Fruit fly (Drosophila melanogaster): ENCODE measurements around the gene dod.
A peak's percentile ranks its signal among the peaks of the same experiment; 100 is the strongest.

dod gene

DNA sequence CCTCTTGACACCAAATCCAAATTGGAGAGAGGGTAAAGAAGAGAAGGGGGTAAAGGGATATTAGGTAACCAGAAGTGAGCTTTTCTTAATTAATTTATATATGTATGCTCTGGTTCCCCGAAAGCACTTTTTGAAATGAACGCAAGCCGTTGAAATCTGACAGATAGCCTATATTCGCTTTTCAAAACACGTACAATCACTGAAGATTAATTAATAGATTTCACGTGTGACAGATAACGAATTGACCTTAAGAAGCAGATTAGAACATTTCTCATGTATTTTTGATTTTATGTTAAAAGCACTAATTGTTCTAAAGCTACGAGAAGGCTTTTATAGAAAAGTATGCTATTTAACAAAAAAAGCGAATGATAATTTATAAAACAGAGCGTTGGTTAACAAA is 8.1 kb upstream of the dod start:
- no peak for TF ChIP-seq Hnf4 (GFP tag; optimal IDR thresholded peaks at IDR 0.05)
- no peak for TF ChIP-seq ey (GFP tag; optimal IDR thresholded peaks at IDR 0.05)
- TF ChIP-seq CG9705 (GFP tag; optimal IDR thresholded peaks at IDR 0.05), result no peak
- no peak for TF ChIP-seq tai (GFP tag; optimal IDR thresholded peaks at IDR 0.05)
- no peak for TF ChIP-seq Dfd (GFP tag; optimal IDR thresholded peaks at IDR 0.05)
- no peak for TF ChIP-seq CG32264 (GFP tag; optimal IDR thresholded peaks at IDR 0.05)
- TF ChIP-seq br (GFP tag; optimal IDR thresholded peaks at IDR 0.05), result no peak
- TF ChIP-seq fru (GFP tag; optimal IDR thresholded peaks at IDR 0.05), result no peak
- TF ChIP-seq jim (GFP tag; optimal IDR thresholded peaks at IDR 0.05), result no peak
- no peak for TF ChIP-seq rgr (GFP tag; optimal IDR thresholded peaks at IDR 0.05)
- TF ChIP-seq sv (GFP tag; optimal IDR thresholded peaks at IDR 0.05), result no peak
- no peak for TF ChIP-seq N (GFP tag; optimal IDR thresholded peaks at IDR 0.05)
- no peak for TF ChIP-seq Jra (GFP tag; optimal IDR thresholded peaks at IDR 0.05)
- no peak for TF ChIP-seq Hr78 (GFP tag; optimal IDR thresholded peaks at IDR 0.05)
- TF ChIP-seq h (GFP tag; optimal IDR thresholded peaks at IDR 0.05), result no peak

- TF ChIP-seq brk (GFP tag; optimal IDR thresholded peaks at IDR 0.05) (no peak), CrebA (GFP tag; optimal IDR thresholded peaks at IDR 0.05; ENCODE audit: borderline replicate concordance) (no peak), sv (GFP tag; optimal IDR thresholded peaks at IDR 0.05) (no peak), Rel (GFP tag; optimal IDR thresholded peaks at IDR 0.05) (no peak), Rel (tag; optimal IDR thresholded peaks at IDR 0.05) (no peak), dsf (GFP tag; optimal IDR thresholded peaks at IDR 0.05; ENCODE audit: borderline replicate concordance) (no peak)
These were observed 7.0 kb upstream of the dod start for dm6 chrX:21338153-21338552.

- TF ChIP-seq woc (GFP tag; optimal IDR thresholded peaks at IDR 0.05), result peak; percentile 80
- peak; percentile 15 for TF ChIP-seq Rel (GFP tag; optimal IDR thresholded peaks at IDR 0.05)
- TF ChIP-seq Rel (tag; optimal IDR thresholded peaks at IDR 0.05), result peak; percentile 88
- TF ChIP-seq OdsH (GFP tag; optimal IDR thresholded peaks at IDR 0.05), result peak; percentile 72
- peak; percentile 46 for TF ChIP-seq dsf (GFP tag; optimal IDR thresholded peaks at IDR 0.05; ENCODE audit: borderline replicate concordance)
- peak; percentile 13 for TF ChIP-seq Dif (GFP tag; optimal IDR thresholded peaks at IDR 0.05; ENCODE audit: partially characterized antibody)
- TF ChIP-seq psq (GFP tag; optimal IDR thresholded peaks at IDR 0.05), result peak; percentile 67
- TF ChIP-seq sv (GFP tag; optimal IDR thresholded peaks at IDR 0.05), result peak; percentile 69
- TF ChIP-seq Hr78 (GFP tag; optimal IDR thresholded peaks at IDR 0.05), result no peak
- TF ChIP-seq br (GFP tag; optimal IDR thresholded peaks at IDR 0.05), result peak; percentile 79
- peak; percentile 86 for TF ChIP-seq ey (GFP tag; optimal IDR thresholded peaks at IDR 0.05)
- TF ChIP-seq Dfd (GFP tag; optimal IDR thresholded peaks at IDR 0.05), result no peak
- peak; percentile 89 for TF ChIP-seq Hr83 (GFP tag; optimal IDR thresholded peaks at IDR 0.05; ENCODE audit: poor library complexity, severe bottlenecking)
- no peak for TF ChIP-seq N (GFP tag; optimal IDR thresholded peaks at IDR 0.05)
- TF ChIP-seq lola (GFP tag; optimal IDR thresholded peaks at IDR 0.05), result no peak
- TF ChIP-seq dl (GFP tag; optimal IDR thresholded peaks at IDR 0.05; ENCODE audit: insufficient read depth in 1 of 2, partially characterized antibody in 2 of 2), result no peak
- TF ChIP-seq GATAd (GFP tag; optimal IDR thresholded peaks at IDR 0.05), result peak; percentile 60
- TF ChIP-seq Jra (GFP tag; optimal IDR thresholded peaks at IDR 0.05), result peak; percentile 59
- TF ChIP-seq Sp1 (GFP tag; optimal IDR thresholded peaks at IDR 0.05), result peak; percentile 86
- peak; percentile 30 to 85 for TF ChIP-seq foxo (GFP tag; optimal IDR thresholded peaks at IDR 0.05)
- TF ChIP-seq CG9705 (GFP tag; optimal IDR thresholded peaks at IDR 0.05), result peak; percentile 60
- TF ChIP-seq usp (GFP tag; optimal IDR thresholded peaks at IDR 0.05), result no peak
- peak; percentile 78 for TF ChIP-seq HLH106 (tag; optimal IDR thresholded peaks at IDR 0.05)
- TF ChIP-seq jim (GFP tag; optimal IDR thresholded peaks at IDR 0.05), result peak; percentile 70
- peak; percentile 87 for TF ChIP-seq h (GFP tag; optimal IDR thresholded peaks at IDR 0.05)
- TF ChIP-seq Myc (optimal IDR thresholded peaks at IDR 0.05), result peak; percentile 51
- TF ChIP-seq brk (GFP tag; optimal IDR thresholded peaks at IDR 0.05), result no peak
- TF ChIP-seq Mio (GFP tag; optimal IDR thresholded peaks at IDR 0.05), result peak; percentile 15
- peak; percentile 83 for TF ChIP-seq fru (GFP tag; optimal IDR thresholded peaks at IDR 0.05)
- TF ChIP-seq rgr (GFP tag; optimal IDR thresholded peaks at IDR 0.05), result peak; percentile 88
- peak; percentile 76 for TF ChIP-seq CG32264 (GFP tag; optimal IDR thresholded peaks at IDR 0.05)
These were observed 5.7 kb upstream of the dod start, which contains the start of the genes tty and fliI for dm6 chrX:21339476-21339931. TSS of gene tty (minus strand) at chrX:21339676. TSS of gene fliI (plus strand) at chrX:21339741.

DNA sequence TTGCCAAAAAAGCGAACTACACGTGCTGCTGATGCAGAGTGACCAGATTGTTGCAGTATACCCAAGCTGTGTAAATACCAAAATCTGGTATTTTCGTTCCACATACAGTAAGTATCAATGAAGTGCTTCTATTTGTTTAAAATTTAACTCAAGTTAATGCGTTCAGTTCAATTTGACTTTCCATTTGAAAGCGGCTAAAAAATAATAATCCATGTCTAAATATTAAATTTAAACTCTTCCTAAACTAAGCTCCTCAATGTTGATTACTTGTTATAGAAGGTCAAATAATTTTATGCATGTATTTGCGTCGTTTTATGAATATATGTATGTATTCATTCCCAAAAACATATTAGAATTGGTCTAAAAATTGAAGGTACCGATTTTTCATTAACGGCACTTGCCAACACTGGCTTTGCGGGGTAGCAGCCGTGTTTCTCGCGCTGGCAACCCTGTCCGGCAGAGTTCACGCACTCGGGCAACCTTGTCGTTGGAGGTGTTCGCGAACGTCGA is 4.7 kb downstream of the dod start, which contains the start of the genes peng and sol:
peng (minus strand) TSS at position 44 of the 510 bp plus-strand sequence.
sol (plus strand) TSS at position 481 of the 510 bp plus-strand sequence.
- TF ChIP-seq Abd-B (GFP tag; optimal IDR thresholded peaks at IDR 0.05) (no peak), rgr (GFP tag; optimal IDR thresholded peaks at IDR 0.05) (peak; percentile 74), brk (GFP tag; optimal IDR thresholded peaks at IDR 0.05) (no peak), pan (optimal IDR thresholded peaks at IDR 0.05) (no peak), OdsH (GFP tag; optimal IDR thresholded peaks at IDR 0.05) (peak; percentile 65), jim (GFP tag; optimal IDR thresholded peaks at IDR 0.05) (no peak), CG9705 (GFP tag; optimal IDR thresholded peaks at IDR 0.05) (peak; percentile 53), Myc (optimal IDR thresholded peaks at IDR 0.05) (peak; percentile 61), sage (GFP tag; optimal IDR thresholded peaks at IDR 0.05) (no peak), Jra (GFP tag; optimal IDR thresholded peaks at IDR 0.05) (no peak), CG32264 (GFP tag; optimal IDR thresholded peaks at IDR 0.05) (peak; percentile 3), Dfd (GFP tag; optimal IDR thresholded peaks at IDR 0.05) (no peak), psq (GFP tag; optimal IDR thresholded peaks at IDR 0.05) (peak; percentile 56), fru (GFP tag; optimal IDR thresholded peaks at IDR 0.05) (peak; percentile 71), Sp1 (GFP tag; optimal IDR thresholded peaks at IDR 0.05) (peak; percentile 70), br (GFP tag; optimal IDR thresholded peaks at IDR 0.05) (peak; percentile 68), dmrt93B (GFP tag; optimal IDR thresholded peaks at IDR 0.05) (no peak), foxo (GFP tag; optimal IDR thresholded peaks at IDR 0.05) (peak in 1 of 2 experiments; percentile 81), Vsx2 (GFP tag; optimal IDR thresholded peaks at IDR 0.05; ENCODE audit: partially characterized antibody) (no peak), h (GFP tag; optimal IDR thresholded peaks at IDR 0.05) (peak; percentile 77), sv (GFP tag; optimal IDR thresholded peaks at IDR 0.05) (peak; percentile 71), Rel (GFP tag; optimal IDR thresholded peaks at IDR 0.05) (no peak), Rel (tag; optimal IDR thresholded peaks at IDR 0.05) (peak; percentile 26), CrebA (GFP tag; optimal IDR thresholded peaks at IDR 0.05; ENCODE audit: borderline replicate concordance) (no peak), Hr83 (GFP tag; optimal IDR thresholded peaks at IDR 0.05; ENCODE audit: poor library complexity, severe bottlenecking) (no peak), dl (GFP tag; optimal IDR thresholded peaks at IDR 0.05; ENCODE audit: insufficient read depth in 1 of 2, partially characterized antibody in 2 of 2) (no peak)
